Fruit fly (Drosophila melanogaster) whole organism, embryonic: ENCODE data around the gene Tpst.

Experiments
- BEAF-32 ChIP-seq: fragments of 200-800 bp; sonication (Bioruptor generic); optimal IDR thresholded peaks from 3 replicates; lab custom pipeline; 2017; ENCODE audit warnings: missing biosample characterization, missing genetic modification characterization, mild to moderate bottlenecking, moderate library complexity, missing genetic modification reagents
- CG10366 ChIP-seq: fragments of 200-800 bp; sonication (Bioruptor generic); IDR thresholded peaks from 2 replicates; pipeline ENCODE4 v1.3.6; 2022; ENCODE audit warnings: missing biosample characterization, missing genetic modification characterization
- CG10543 ChIP-seq: fragments of 200-800 bp; sonication (Bioruptor generic); optimal IDR thresholded peaks from 3 replicates; lab custom pipeline; 2017; ENCODE audit warnings: missing biosample characterization, mild to moderate bottlenecking, missing genetic modification characterization, moderate library complexity
- CG10959 ChIP-seq: fragments of 200-800 bp; sonication (Bioruptor generic); IDR thresholded peaks from 2 replicates; pipeline ENCODE4 v1.3.6; 2022; ENCODE audit warnings: missing biosample characterization, missing genetic modification characterization
- CG11696 ChIP-seq: fragments of 200-800 bp; sonication (Bioruptor generic); IDR thresholded peaks from 2 replicates; pipeline ENCODE4 v1.3.6; 2022; ENCODE audit warnings: missing biosample characterization, missing genetic modification characterization
- CG12299 ChIP-seq: fragments of 200-800 bp; sonication (Bioruptor generic); optimal IDR thresholded peaks from 2 replicates; lab custom pipeline; 2018; ENCODE audit warnings: missing biosample characterization, mild to moderate bottlenecking, missing genetic modification characterization
- CG13123 ChIP-seq: fragments of 200-800 bp; sonication (Bioruptor generic); optimal IDR thresholded peaks from 2 replicates; lab custom pipeline; 2016; ENCODE audit warnings: missing biosample characterization, missing genetic modification characterization
- CG13624 ChIP-seq: fragments of 200-800 bp; sonication (Bioruptor generic); optimal IDR thresholded peaks from 2 replicates; lab custom pipeline; 2016; ENCODE audit warnings: missing biosample characterization, missing genetic modification characterization
- CG15011 ChIP-seq: fragments of 200-800 bp; sonication (Bioruptor generic); optimal IDR thresholded peaks from 3 replicates; lab custom pipeline; 2018; ENCODE audit warnings: missing biosample characterization, mild to moderate bottlenecking, missing genetic modification characterization
- CG1602 ChIP-seq: fragments of 200-800 bp; sonication (Bioruptor generic); optimal IDR thresholded peaks from 3 replicates; lab custom pipeline; 2016; ENCODE audit warnings: missing biosample characterization, missing genetic modification characterization
- CG17612 ChIP-seq: fragments of 200-800 bp; sonication (Bioruptor generic); IDR thresholded peaks from 2 replicates; pipeline ENCODE4 v1.3.6; 2022; ENCODE audit warnings: missing biosample characterization, missing genetic modification characterization
- CG17802 ChIP-seq: fragments of 200-800 bp; sonication (Bioruptor generic); optimal IDR thresholded peaks from 2 replicates; lab custom pipeline; 2018; ENCODE audit warnings: missing biosample characterization, mild to moderate bottlenecking, missing genetic modification characterization, moderate library complexity
- CG2129 ChIP-seq: fragments of 200-800 bp; sonication (Bioruptor generic); IDR thresholded peaks from 2 replicates; pipeline ENCODE4 v1.3.6; 2022; ENCODE audit warnings: missing biosample characterization, missing genetic modification characterization; ENCODE audit not compliant: partially characterized antibody
- CG33213 ChIP-seq: fragments of 200-800 bp; sonication (Bioruptor generic); optimal IDR thresholded peaks from 3 replicates; lab custom pipeline; 2016; ENCODE audit warnings: missing biosample characterization, missing genetic modification characterization
- CG43689 ChIP-seq: fragments of 200-800 bp; sonication (Bioruptor generic); IDR thresholded peaks from 2 replicates; pipeline ENCODE4 v1.3.6; 2022; ENCODE audit warnings: missing biosample characterization, missing genetic modification characterization
- CG4424 ChIP-seq: fragments of 200-800 bp; sonication (Bioruptor generic); optimal IDR thresholded peaks from 3 replicates; lab custom pipeline; 2016; ENCODE audit warnings: missing biosample characterization, missing genetic modification characterization
- CG6813 ChIP-seq: fragments of 200-800 bp; sonication (Bioruptor generic); optimal IDR thresholded peaks from 2 replicates; lab custom pipeline; 2017; ENCODE audit warnings: missing biosample characterization, missing genetic modification characterization, mild to moderate bottlenecking, moderate library complexity, missing genetic modification reagents
- CG8281 ChIP-seq: fragments of 200-800 bp; sonication (Bioruptor generic); optimal IDR thresholded peaks from 2 replicates; lab custom pipeline; 2018; ENCODE audit warnings: missing biosample characterization, mild to moderate bottlenecking, missing genetic modification characterization, moderate library complexity
- CG9727 ChIP-seq: fragments of 200-800 bp; sonication (Bioruptor generic); optimal IDR thresholded peaks from 3 replicates; lab custom pipeline; 2017; ENCODE audit warnings: missing biosample characterization, mild to moderate bottlenecking, missing genetic modification characterization
- D19A ChIP-seq: fragments of 200-800 bp; optimal IDR thresholded peaks from 3 replicates; lab custom pipeline; 2019; ENCODE audit warnings: missing biosample characterization, mild to moderate bottlenecking, missing genetic modification characterization, moderate library complexity
- E2f1 ChIP-seq: fragments of 200-800 bp; sonication (Bioruptor generic); IDR thresholded peaks from 2 replicates; pipeline ENCODE4 v1.3.6; 2022; ENCODE audit warnings: missing biosample characterization, missing genetic modification characterization
- Eip74EF ChIP-seq, 2 experiments: fragments of 200-800 bp in 1 of 2; fragments of >200 bp in 1 of 2; sonication (Bioruptor generic) in 1 of 2; optimal IDR thresholded peaks; 2 replicates each; lab custom pipeline; 2017 to 2019; ENCODE audit warnings: missing biosample characterization in 2 of 2, missing genetic modification characterization in 2 of 2, mild to moderate bottlenecking in 1 of 2, moderate library complexity in 1 of 2
- H15 ChIP-seq: fragments of 200-800 bp; sonication (Bioruptor generic); IDR thresholded peaks from 3 replicates; pipeline ENCODE4 v1.3.6; 2022; ENCODE audit warnings: missing biosample characterization, missing genetic modification characterization
- HHEX ChIP-seq: fragments of 200-800 bp; sonication (Bioruptor generic); optimal IDR thresholded peaks from 3 replicates; lab custom pipeline; 2017; ENCODE audit warnings: missing biosample characterization, mild to moderate bottlenecking, missing genetic modification characterization, missing genetic modification reagents
- HLH4C ChIP-seq: fragments of 200-800 bp; sonication (Bioruptor generic); IDR thresholded peaks from 3 replicates; pipeline ENCODE4 v1.3.6; 2022; ENCODE audit warnings: missing biosample characterization, missing genetic modification characterization; ENCODE audit not compliant: partially characterized antibody
- HLH54F ChIP-seq: fragments of 200-800 bp; sonication (Bioruptor generic); optimal IDR thresholded peaks from 3 replicates; lab custom pipeline; 2016; ENCODE audit warnings: missing biosample characterization, missing genetic modification characterization
- Hr39 ChIP-seq: fragments of >200 bp; optimal IDR thresholded peaks from 2 replicates; lab custom pipeline; 2017
- Hr51 ChIP-seq, 2 experiments: fragments of 200-800 bp; sonication (Bioruptor generic); optimal IDR thresholded peaks; 2 replicates in 1 of 2; 3 replicates in 1 of 2; lab custom pipeline; 2016 to 2018; ENCODE audit warnings: missing biosample characterization in 2 of 2, missing genetic modification characterization in 2 of 2, mild to moderate bottlenecking in 1 of 2, moderate library complexity in 1 of 2
- Hsf ChIP-seq: fragments of 200-800 bp; sonication (Bioruptor generic); optimal IDR thresholded peaks from 3 replicates; lab custom pipeline; 2016; ENCODE audit warnings: missing biosample characterization, missing genetic modification characterization
- MTF-1 ChIP-seq: fragments of 200-800 bp; sonication (Bioruptor generic); optimal IDR thresholded peaks from 2 replicates; lab custom pipeline; 2018; ENCODE audit warnings: missing biosample characterization, mild to moderate bottlenecking, missing genetic modification characterization, borderline replicate concordance
- Meics ChIP-seq: fragments of 200-800 bp; sonication (Bioruptor generic); optimal IDR thresholded peaks from 2 replicates; lab custom pipeline; 2017; ENCODE audit warnings: missing biosample characterization, mild to moderate bottlenecking, missing genetic modification characterization
- NK7.1 ChIP-seq: fragments of 200-800 bp; sonication (Bioruptor generic); optimal IDR thresholded peaks from 3 replicates; lab custom pipeline; 2016; ENCODE audit warnings: missing biosample characterization, missing genetic modification characterization
- NfI ChIP-seq: fragments of 200-800 bp; sonication (Bioruptor generic); optimal IDR thresholded peaks from 3 replicates; lab custom pipeline; 2018; ENCODE audit warnings: missing biosample characterization, mild to moderate bottlenecking, missing genetic modification characterization, moderate library complexity
- Optix ChIP-seq: fragments of 200-800 bp; sonication (Bioruptor generic); IDR thresholded peaks from 3 replicates; pipeline ENCODE4 v1.3.6; 2022; ENCODE audit warnings: missing biosample characterization, missing genetic modification characterization
- Rfx ChIP-seq: fragments of 200-800 bp; sonication (Bioruptor generic); IDR thresholded peaks from 2 replicates; pipeline ENCODE4 v1.3.6; 2022; ENCODE audit warnings: missing biosample characterization, missing genetic modification characterization
- Sox102F ChIP-seq: fragments of 200-800 bp; sonication (Bioruptor generic); optimal IDR thresholded peaks from 2 replicates; lab custom pipeline; 2018; ENCODE audit warnings: missing biosample characterization, mild to moderate bottlenecking, missing genetic modification characterization, moderate library complexity
- ara ChIP-seq: fragments of 200-800 bp; sonication (Bioruptor generic); IDR thresholded peaks from 2 replicates; pipeline ENCODE4 v1.3.6; 2022; ENCODE audit warnings: missing biosample characterization, missing genetic modification characterization
- btn ChIP-seq: fragments of 200-800 bp; sonication (Bioruptor generic); optimal IDR thresholded peaks from 2 replicates; lab custom pipeline; 2016; ENCODE audit warnings: missing biosample characterization, missing genetic modification characterization
- crp ChIP-seq, 2 experiments: fragments of 200-800 bp; sonication (Bioruptor generic); optimal IDR thresholded peaks; 2 replicates in 1 of 2; 3 replicates in 1 of 2; lab custom pipeline; 2017; ENCODE audit warnings: missing biosample characterization in 2 of 2, missing genetic modification characterization in 2 of 2, mild to moderate bottlenecking in 1 of 2, moderate library complexity in 1 of 2
- fd3F ChIP-seq: fragments of 200-800 bp; sonication (Bioruptor generic); optimal IDR thresholded peaks from 2 replicates; lab custom pipeline; 2018; ENCODE audit warnings: missing biosample characterization, mild to moderate bottlenecking, missing genetic modification characterization, moderate library complexity
- fu2 ChIP-seq: fragments of 200-800 bp; sonication (Bioruptor generic); optimal IDR thresholded peaks from 2 replicates; lab custom pipeline; 2016; ENCODE audit warnings: missing biosample characterization, missing genetic modification characterization
- gce ChIP-seq: fragments of 200-800 bp; sonication (Bioruptor generic); IDR thresholded peaks from 3 replicates; pipeline ENCODE4 v1.3.6; 2022; ENCODE audit warnings: missing biosample characterization, missing genetic modification characterization
- gcm2 ChIP-seq: fragments of 200-800 bp; sonication (Bioruptor generic); optimal IDR thresholded peaks from 2 replicates; lab custom pipeline; 2016; ENCODE audit warnings: missing biosample characterization, missing genetic modification characterization
- h ChIP-seq: fragments of >200 bp; optimal IDR thresholded peaks from 2 replicates; lab custom pipeline; 2017
- odd ChIP-seq: fragments of 200-800 bp; sonication (Bioruptor generic); optimal IDR thresholded peaks from 2 replicates; lab custom pipeline; 2017; ENCODE audit warnings: missing biosample characterization, mild to moderate bottlenecking, missing genetic modification characterization
- shn ChIP-seq: fragments of 200-800 bp; sonication (Bioruptor generic); optimal IDR thresholded peaks from 3 replicates; lab custom pipeline; 2016; ENCODE audit warnings: missing biosample characterization, missing genetic modification characterization
- sr ChIP-seq: fragments of 200-800 bp; sonication (Bioruptor generic); IDR thresholded peaks from 3 replicates; pipeline ENCODE4 v1.3.6; 2022; ENCODE audit warnings: missing biosample characterization, missing genetic modification characterization
- yki ChIP-seq: fragments of >200 bp; optimal IDR thresholded peaks from 3 replicates; lab custom pipeline; 2018
- zen2 ChIP-seq: fragments of 200-800 bp; sonication (Bioruptor generic); IDR thresholded peaks from 3 replicates; pipeline ENCODE4 v1.3.6; 2022; ENCODE audit warnings: missing biosample characterization, missing genetic modification characterization; ENCODE audit not compliant: partially characterized antibody
- zf30C ChIP-seq: fragments of 200-800 bp; sonication (Bioruptor generic); optimal IDR thresholded peaks from 3 replicates; lab custom pipeline; 2018; ENCODE audit warnings: missing biosample characterization, mild to moderate bottlenecking, missing genetic modification characterization

The Tpst gene

dm6 chrX:13639998-13640691 lies 76.5 kb downstream of the Tpst start (continued):
- TF ChIP-seq Hr51 (GFP tag; optimal IDR thresholded peaks at IDR 0.05; lab: Kevin White, UChicago): peak; percentile 98 to 99
- TF ChIP-seq D19A (tag; lab: Kevin White, UChicago): peak; percentile 97
- peak; percentile 99 for TF ChIP-seq CG6813
- peak; percentile 98 for TF ChIP-seq CG1602
- peak; percentile 98 for TF ChIP-seq HLH54F (GFP tag; lab: Kevin White, UChicago)
- TF ChIP-seq fu2 (GFP tag; lab: Kevin White, UChicago): peak; percentile 97
- TF ChIP-seq CG33213 (GFP tag; lab: Kevin White, UChicago): peak; percentile 99
- TF ChIP-seq odd (GFP tag; lab: Kevin White, UChicago): peak; percentile 99
- peak; percentile 99 for TF ChIP-seq Optix (GFP tag; lab: Robert Waterston, UW)
- TF ChIP-seq HLH4C (GFP tag; lab: Robert Waterston, UW): peak; percentile 66
- TF ChIP-seq sr (GFP tag; lab: Robert Waterston, UW): peak; percentile 95
- TF ChIP-seq h (lab: Kevin White, UChicago): no peak
- peak; percentile 99 for TF ChIP-seq Rfx (GFP tag; lab: Robert Waterston, UW)
- TF ChIP-seq HHEX: peak; percentile 99
- TF ChIP-seq NfI (GFP tag; lab: Kevin White, UChicago): peak; percentile 99
- peak; percentile 90 for TF ChIP-seq CG17802 (tag; lab: Kevin White, UChicago)
- TF ChIP-seq CG2129 (GFP tag; lab: Robert Waterston, UW): no peak
- peak; percentile 99 for TF ChIP-seq H15 (GFP tag; lab: Robert Waterston, UW)
- TF ChIP-seq zf30C (GFP tag; lab: Kevin White, UChicago): no peak
- TF ChIP-seq MTF-1: peak; percentile 97
- TF ChIP-seq CG12299 (tag; lab: Kevin White, UChicago): peak; percentile 98
- TF ChIP-seq ara: peak; percentile 99
- peak; percentile 97 for TF ChIP-seq CG13123
- TF ChIP-seq Eip74EF (GFP tag; optimal IDR thresholded peaks at IDR 0.05; lab: Kevin White, UChicago): peak in 1 of 2 experiments; percentile 98
- TF ChIP-seq Hr39 (lab: Kevin White, UChicago): no peak
- peak; percentile 99 for TF ChIP-seq gce
- peak; percentile 99 for TF ChIP-seq Hsf (GFP tag; lab: Kevin White, UChicago)
- peak; percentile 97 for TF ChIP-seq CG10959 (GFP tag; lab: Robert Waterston, UW)
- TF ChIP-seq CG10366: peak; percentile 99
- TF ChIP-seq shn (GFP tag; lab: Kevin White, UChicago): peak; percentile 98
- TF ChIP-seq CG4424 (GFP tag; lab: Kevin White, UChicago): peak; percentile 99
- TF ChIP-seq CG43689: peak; percentile 98
- TF ChIP-seq CG11696 (GFP tag; lab: Robert Waterston, UW): peak; percentile 96
- TF ChIP-seq zen2 (GFP tag; lab: Robert Waterston, UW): no peak
- peak; percentile 92 for TF ChIP-seq CG8281 (tag; lab: Kevin White, UChicago)
- TF ChIP-seq Meics (GFP tag; lab: Kevin White, UChicago): peak; percentile 99
- TF ChIP-seq CG9727 (GFP tag; lab: Kevin White, UChicago): peak; percentile 97
- TF ChIP-seq CG10543 (GFP tag; lab: Kevin White, UChicago): peak; percentile 98
- TF ChIP-seq CG15011 (GFP tag; lab: Kevin White, UChicago): peak; percentile 97
- TF ChIP-seq BEAF-32 (GFP tag; lab: Kevin White, UChicago): peak; percentile 5
- no peak for TF ChIP-seq yki (lab: Kevin White, UChicago)
- TF ChIP-seq NK7.1 (GFP tag; lab: Kevin White, UChicago): peak; percentile 98
- TF ChIP-seq btn (GFP tag; lab: Kevin White, UChicago): peak; percentile 98
- peak; percentile 98 for TF ChIP-seq fd3F (GFP tag; lab: Kevin White, UChicago)
- TF ChIP-seq CG17612 (GFP tag; lab: Robert Waterston, UW): peak; percentile 97
- peak; percentile 99 for TF ChIP-seq Sox102F
- peak; percentile 99 for TF ChIP-seq E2f1 (GFP tag; lab: Robert Waterston, UW)
- TF ChIP-seq CG13624 (GFP tag; lab: Kevin White, UChicago): peak; percentile 99
- TF ChIP-seq gcm2 (GFP tag; lab: Kevin White, UChicago): peak; percentile 98
- peak in 1 of 2 experiments; percentile 72 for TF ChIP-seq crp (GFP tag; optimal IDR thresholded peaks at IDR 0.05; lab: Kevin White, UChicago)
